Worm (Caenorhabditis elegans): ENCODE data around the gene T04F3.4.

Gene T04F3.4

ce11 chrV:11802508-11802907 is 39.7 kb upstream of the T04F3.4 start (continued):
- no peak for TF ChIP-seq ceh-8 (GFP tag; optimal IDR thresholded peaks at IDR 0.05)
- TF ChIP-seq nhr-19 (GFP tag; conservative IDR thresholded peaks at IDR 0.05), result peak; percentile 81
- no peak for TF ChIP-seq egl-13 (tag; optimal IDR thresholded peaks at IDR 0.05)
- TF ChIP-seq ztf-11 (tag; optimal IDR thresholded peaks at IDR 0.05), result no peak
- TF ChIP-seq lin-14 (GFP tag; optimal IDR thresholded peaks at IDR 0.05), result peak; percentile 89
- peak; percentile 77 for TF ChIP-seq snu-23 (GFP tag; optimal IDR thresholded peaks at IDR 0.05)
- no peak for TF ChIP-seq fos-1 (tag; optimal IDR thresholded peaks at IDR 0.05)
- no peak for TF ChIP-seq unc-98 (GFP tag; IDR thresholded peaks at IDR 0.05)
- TF ChIP-seq swsn-7 (tag; optimal IDR thresholded peaks at IDR 0.05), result peak; percentile 19
- no peak for TF ChIP-seq C34B4.2 (tag; optimal IDR thresholded peaks at IDR 0.05)
- TF ChIP-seq nhr-76 (tag; optimal IDR thresholded peaks at IDR 0.05), result no peak
- TF ChIP-seq zip-4 (GFP tag; optimal IDR thresholded peaks at IDR 0.05), result no peak
- no peak for TF ChIP-seq F16B12.6 (tag; optimal IDR thresholded peaks at IDR 0.05)
- no peak for TF ChIP-seq aly-2 (tag; optimal IDR thresholded peaks at IDR 0.05)
- no peak for TF ChIP-seq lir-3 (tag; optimal IDR thresholded peaks at IDR 0.05; ENCODE audit: poor library complexity)
- peak; percentile 36 for TF ChIP-seq mep-1 (tag; optimal IDR thresholded peaks at IDR 0.05)
- TF ChIP-seq lin-13 (GFP tag; optimal IDR thresholded peaks at IDR 0.05), result peak; percentile 11
- no peak for TF ChIP-seq zag-1 (tag; optimal IDR thresholded peaks at IDR 0.05)
- no peak for TF ChIP-seq aha-1 (tag; optimal IDR thresholded peaks at IDR 0.05)
- TF ChIP-seq tbx-2 (tag; optimal IDR thresholded peaks at IDR 0.05), result peak; percentile 84
- no peak for TF ChIP-seq nhr-11 (tag; optimal IDR thresholded peaks at IDR 0.05)
- TF ChIP-seq ama-1 (optimal IDR thresholded peaks at IDR 0.05), result no peak
- TF ChIP-seq blmp-1 (tag; optimal IDR thresholded peaks at IDR 0.05), result peak; percentile 98
- peak in 1 of 2 experiments; percentile 60 for TF ChIP-seq egl-27 (tag; optimal IDR thresholded peaks at IDR 0.05)
- no peak for TF ChIP-seq sox-4 (tag; optimal IDR thresholded peaks at IDR 0.05)

- no peak for TF ChIP-seq lin-39 (tag; optimal IDR thresholded peaks at IDR 0.05)
- no peak for TF ChIP-seq zag-1 (tag; optimal IDR thresholded peaks at IDR 0.05)
- TF ChIP-seq fkh-10 (GFP tag; optimal IDR thresholded peaks at IDR 0.05), result no peak
- TF ChIP-seq sup-37 (GFP tag; optimal IDR thresholded peaks at IDR 0.05), result no peak
- no peak for TF ChIP-seq nhr-11 (tag; optimal IDR thresholded peaks at IDR 0.05)
- no peak for TF ChIP-seq ceh-88 (GFP tag; IDR thresholded peaks at IDR 0.05)
- no peak for TF ChIP-seq unc-98 (GFP tag; IDR thresholded peaks at IDR 0.05)
- no peak for TF ChIP-seq mab-9 (GFP tag; IDR thresholded peaks at IDR 0.05)
- TF ChIP-seq nhr-85 (tag), result peak; percentile 92
- TF ChIP-seq xbp-1 (tag; optimal IDR thresholded peaks at IDR 0.05), result no peak
- TF ChIP-seq grh-1 (GFP tag; IDR thresholded peaks at IDR 0.05), result 0 out of 2 replicates have a peak, but pooled peaks have one; percentile 12
- no peak for TF ChIP-seq unc-62 (GFP tag; optimal IDR thresholded peaks at IDR 0.05)
- TF ChIP-seq egl-27 (tag; optimal IDR thresholded peaks at IDR 0.05), result no peak
- TF ChIP-seq unc-86 (tag; optimal IDR thresholded peaks at IDR 0.05), result no peak
- no peak for TF ChIP-seq alr-1 (tag; optimal IDR thresholded peaks at IDR 0.05; ENCODE audit: borderline replicate concordance)
- no peak for TF ChIP-seq hlh-17 (GFP tag; optimal IDR thresholded peaks at IDR 0.05; ENCODE audit: borderline replicate concordance)
- TF ChIP-seq snpc-4 (tag; optimal IDR thresholded peaks at IDR 0.05), result no peak
- no peak for TF ChIP-seq skn-1 (tag; optimal IDR thresholded peaks at IDR 0.05)
- no peak for TF ChIP-seq nhr-77 (tag; optimal IDR thresholded peaks at IDR 0.05)
- TF ChIP-seq lsy-2 (tag; optimal IDR thresholded peaks at IDR 0.05), result peak; percentile 9 to 74
- peak in 5 of 6 experiments; percentile 23 to 88 (median 69) for TF ChIP-seq elt-3 (tag; optimal IDR thresholded peaks at IDR 0.05)
- no peak for TF ChIP-seq mef-2 (tag; optimal IDR thresholded peaks at IDR 0.05)
- no peak for TF ChIP-seq pag-3 (tag; optimal IDR thresholded peaks at IDR 0.05; ENCODE audit: borderline replicate concordance, insufficient read depth)
- TF ChIP-seq pax-3 (tag; optimal IDR thresholded peaks at IDR 0.05), result no peak
- TF ChIP-seq aly-2 (tag; optimal IDR thresholded peaks at IDR 0.05), result no peak
- peak; percentile 8 for TF ChIP-seq unc-130 (tag; optimal IDR thresholded peaks at IDR 0.05)
- no peak for TF ChIP-seq ets-5 (GFP tag; IDR thresholded peaks at IDR 0.05)
- TF ChIP-seq unc-30 (tag; optimal IDR thresholded peaks at IDR 0.05), result no peak
- no peak for TF ChIP-seq efl-3 (GFP tag; optimal IDR thresholded peaks at IDR 0.05)
- TF ChIP-seq snu-23 (GFP tag; optimal IDR thresholded peaks at IDR 0.05), result peak; percentile 53
- TF ChIP-seq nhr-19 (GFP tag; conservative IDR thresholded peaks at IDR 0.05), result peak; percentile 66
- no peak for TF ChIP-seq fkh-8 (tag; optimal IDR thresholded peaks at IDR 0.05)
- TF ChIP-seq lin-13 (GFP tag; optimal IDR thresholded peaks at IDR 0.05), result no peak
These were observed 38.4 kb upstream of the T04F3.4 start for ce11 chrV:11801076-11801849.
